Worm (Caenorhabditis elegans): ENCODE results near the gene F15E6.3.

DNA sequence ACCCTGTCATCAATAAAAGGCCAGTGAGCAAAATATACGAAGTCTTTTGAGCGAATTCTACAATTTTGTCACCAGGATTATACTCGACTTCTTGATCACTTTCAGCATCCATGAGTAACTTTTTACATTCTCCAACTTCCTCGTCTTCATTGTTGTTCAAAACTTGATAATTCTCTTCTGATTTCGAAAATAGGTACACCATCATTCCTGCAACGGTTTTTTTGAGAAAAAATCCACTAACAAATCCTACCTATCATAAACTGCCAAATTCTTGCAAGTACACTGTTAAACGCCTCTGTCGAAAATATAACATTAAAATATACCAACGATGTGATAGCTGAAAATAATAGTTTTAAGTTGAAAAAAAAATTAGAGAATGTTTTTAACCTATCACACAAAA, 50.1 kb downstream of the F15E6.3 start:
- TF ChIP-seq cog-1 (tag; optimal IDR thresholded peaks at IDR 0.05) (no peak), ztf-29 (GFP tag; IDR thresholded peaks at IDR 0.05) (no peak), ref-1 (GFP tag; conservative IDR thresholded peaks at IDR 0.05) (no peak), T22C8.4 (GFP tag; IDR thresholded peaks at IDR 0.05) (no peak)
